Worm (Caenorhabditis elegans) whole organism, midembryonic: ENCODE data around the gene C17H12.3.

Source experiments
- T22C8.4 ChIP-seq: fragments of 200-800 bp; sonication (Bioruptor generic); IDR thresholded peaks from 2 replicates; pipeline ENCODE4 v1.3.6; 2022; ENCODE audit warnings: missing genetic modification characterization, missing compliant biosample characterization
- cog-1 ChIP-seq: sonication (generic microtip); optimal IDR thresholded peaks from 2 replicates; lab custom pipeline; 2016; ENCODE audit warnings: missing genetic modification characterization, missing compliant biosample characterization
- flt-1 ChIP-seq: fragments of 200-800 bp; sonication (Bioruptor generic); IDR thresholded peaks from 2 replicates; pipeline ENCODE4 v1.3.6; 2022; ENCODE audit warnings: missing genetic modification characterization, missing compliant biosample characterization
- klf-2 ChIP-seq: fragments of 200-800 bp; sonication (Bioruptor generic); conservative IDR thresholded peaks from 2 replicates; pipeline ENCODE4 v1.3.6; 2022; ENCODE audit warnings: missing genetic modification reagents, missing genetic modification characterization, missing compliant biosample characterization
- tab-1 ChIP-seq: fragments of 200-800 bp; sonication (Bioruptor generic); IDR thresholded peaks from 2 replicates; pipeline ENCODE4 v1.3.6; 2022; ENCODE audit warnings: missing genetic modification characterization, missing compliant biosample characterization
- ztf-23 ChIP-seq: fragments of 200-800 bp; sonication (Bioruptor generic); IDR thresholded peaks from 2 replicates; pipeline ENCODE4 v1.3.6; 2022; ENCODE audit warnings: missing genetic modification reagents, missing genetic modification characterization, missing compliant biosample characterization
- ztf-29 ChIP-seq: fragments of 200-800 bp; sonication (Bioruptor generic); IDR thresholded peaks from 2 replicates; pipeline ENCODE4 v1.3.6; 2022; ENCODE audit warnings: missing genetic modification reagents, missing genetic modification characterization, missing compliant biosample characterization

ce11 chrIV:6747652-6748051 lies 47.8 kb downstream of the C17H12.3 start:
- no peak for TF ChIP-seq tab-1
- no peak for TF ChIP-seq ztf-23 (GFP tag; lab: Robert Waterston, UW)
- 0 out of 2 replicates have a peak, but pooled peaks have one; percentile 13 for TF ChIP-seq flt-1 (GFP tag; lab: Robert Waterston, UW)
- no peak for TF ChIP-seq ztf-29 (GFP tag; lab: Robert Waterston, UW)
- no peak for TF ChIP-seq klf-2 (GFP tag; lab: Robert Waterston, UW)
- peak; percentile 13 for TF ChIP-seq cog-1
- TF ChIP-seq T22C8.4 = no peak
